Fruit fly (Drosophila melanogaster) whole organism, adult: ENCODE results near the gene CG2211.

ENCODE experiments used
- CG11617 ChIP-seq: fragments of 200-800 bp; sonication (Bioruptor generic); optimal IDR thresholded peaks from 2 replicates; lab custom pipeline; 2017; ENCODE audit warnings: mild to moderate bottlenecking, missing biosample characterization, missing genetic modification reagents, missing genetic modification characterization
- Crg-1 ChIP-seq: fragments of 200-800 bp; sonication (Bioruptor generic); optimal IDR thresholded peaks from 2 replicates; lab custom pipeline; 2016; ENCODE audit warnings: missing biosample characterization, missing genetic modification characterization
- toe ChIP-seq: fragments of 200-800 bp; sonication (Bioruptor generic); optimal IDR thresholded peaks from 2 replicates; lab custom pipeline; 2016; ENCODE audit warnings: missing biosample characterization, missing genetic modification characterization

- TF ChIP-seq CG11617 (GFP tag; lab: Kevin White, UChicago) (peak; percentile 60), toe (GFP tag; lab: Kevin White, UChicago) (no peak), Crg-1 (GFP tag; lab: Kevin White, UChicago) (peak; percentile 75)
These were observed 28.0 kb downstream of the CG2211 start, which contains the start of the genes Ctr9 and Nt5a for dm6 chr3L:1307005-1307632.
